Worm (Caenorhabditis elegans): ENCODE results near the gene apc-2.

Gene apc-2

ce11 chrIII:8108490-8108889 lies 28.1 kb downstream of the apc-2 start, which contains the start of gene C14B9.3:
Gene C14B9.3, plus strand, starts transcription at chrIII:8108790.
- TF ChIP-seq ama-1 (optimal IDR thresholded peaks at IDR 0.05) = no peak
- no peak for TF ChIP-seq lin-13 (GFP tag; optimal IDR thresholded peaks at IDR 0.05)
- no peak for TF ChIP-seq Y55F3AM.14 (GFP tag; optimal IDR thresholded peaks at IDR 0.05)

- TF ChIP-seq zag-1 (tag; optimal IDR thresholded peaks at IDR 0.05) (no peak), sma-9 (GFP tag; optimal IDR thresholded peaks at IDR 0.05) (peak; percentile 66), sma-9 (tag; optimal IDR thresholded peaks at IDR 0.05) (no peak), lin-13 (GFP tag; optimal IDR thresholded peaks at IDR 0.05) (peak; percentile 70), elt-1 (tag; optimal IDR thresholded peaks at IDR 0.05) (no peak), unc-55 (GFP tag; optimal IDR thresholded peaks at IDR 0.05) (peak; percentile 59), aly-2 (tag; optimal IDR thresholded peaks at IDR 0.05) (no peak), F13H6.1 (tag; optimal IDR thresholded peaks at IDR 0.05) (peak; percentile 63), nhr-12 (tag; optimal IDR thresholded peaks at IDR 0.05) (no peak), nhr-129 (tag; optimal IDR thresholded peaks at IDR 0.05) (peak; percentile 84), nhr-25 (tag; optimal IDR thresholded peaks at IDR 0.05) (peak; percentile 20), Y55F3AM.14 (GFP tag; optimal IDR thresholded peaks at IDR 0.05) (peak; percentile 61), sem-4 (tag; optimal IDR thresholded peaks at IDR 0.05) (peak; percentile 48), lsy-2 (tag; optimal IDR thresholded peaks at IDR 0.05) (peak; percentile 73 to 81), snpc-4 (tag; optimal IDR thresholded peaks at IDR 0.05) (peak; percentile 0), gmeb-1 (tag; optimal IDR thresholded peaks at IDR 0.05) (peak; percentile 66), crh-2 (tag; optimal IDR thresholded peaks at IDR 0.05) (peak; percentile 51), nhr-237 (tag; optimal IDR thresholded peaks at IDR 0.05) (no peak), ztf-4 (tag; optimal IDR thresholded peaks at IDR 0.05) (peak; percentile 47), fos-1 (tag; optimal IDR thresholded peaks at IDR 0.05) (peak; percentile 33), ceh-16 (tag; optimal IDR thresholded peaks at IDR 0.05) (peak; percentile 8), alr-1 (tag; optimal IDR thresholded peaks at IDR 0.05) (no peak), C34F6.9 (tag; optimal IDR thresholded peaks at IDR 0.05) (peak; percentile 75), R02D3.7 (tag; optimal IDR thresholded peaks at IDR 0.05) (no peak), egl-27 (tag; optimal IDR thresholded peaks at IDR 0.05) (peak; percentile 8), sma-3 (GFP tag; optimal IDR thresholded peaks at IDR 0.05) (peak; percentile 67), nhr-21 (tag; optimal IDR thresholded peaks at IDR 0.05) (peak; percentile 82), lin-11 (tag; optimal IDR thresholded peaks at IDR 0.05) (peak; percentile 59)
Measured at ce11 chrIII:8109459-8110057, 29.1 kb downstream of the apc-2 start.

- TF ChIP-seq lin-39 (tag; optimal IDR thresholded peaks at IDR 0.05) (no peak), unc-55 (GFP tag; optimal IDR thresholded peaks at IDR 0.05) (no peak), peb-1 (tag; optimal IDR thresholded peaks at IDR 0.05) (no peak), elt-1 (tag; optimal IDR thresholded peaks at IDR 0.05) (no peak), lin-13 (GFP tag; optimal IDR thresholded peaks at IDR 0.05) (no peak), sma-9 (GFP tag; optimal IDR thresholded peaks at IDR 0.05) (no peak), sma-9 (tag; optimal IDR thresholded peaks at IDR 0.05) (no peak), skn-1 (tag; optimal IDR thresholded peaks at IDR 0.05) (no peak), sma-3 (GFP tag; optimal IDR thresholded peaks at IDR 0.05) (no peak), mab-5 (tag; optimal IDR thresholded peaks at IDR 0.05) (no peak)
Measured at ce11 chrIII:8111347-8111746, 30.9 kb downstream of the apc-2 start.

- TF ChIP-seq F13H6.1 (tag; optimal IDR thresholded peaks at IDR 0.05) (no peak), sma-3 (GFP tag; optimal IDR thresholded peaks at IDR 0.05) (no peak), unc-62 (GFP tag; optimal IDR thresholded peaks at IDR 0.05) (no peak), ztf-1 (GFP tag; conservative IDR thresholded peaks at IDR 0.05) (no peak), mbf-1 (tag; optimal IDR thresholded peaks at IDR 0.05) (no peak), blmp-1 (tag; optimal IDR thresholded peaks at IDR 0.05; ENCODE audit: insufficient read depth) (no peak), zag-1 (tag; optimal IDR thresholded peaks at IDR 0.05) (no peak), lin-39 (tag; optimal IDR thresholded peaks at IDR 0.05) (no peak), gmeb-1 (tag; optimal IDR thresholded peaks at IDR 0.05) (no peak), nhr-11 (tag; optimal IDR thresholded peaks at IDR 0.05) (no peak)
Measured at ce11 chrIII:8115877-8116276, 35.4 kb downstream of the apc-2 start.

Data from whole organism, L2 larva.